Worm (Caenorhabditis elegans): ENCODE measurements around the gene bbs-8.

The bbs-8 gene

ce11 chrV:6764972-6765371 lies at the start of gene bbs-8:
Gene bbs-8, minus strand, starts transcription at chrV:6765072.
- no peak for TF ChIP-seq gmeb-1 (tag; optimal IDR thresholded peaks at IDR 0.05)
- no peak for TF ChIP-seq egl-27 (tag; optimal IDR thresholded peaks at IDR 0.05)
- TF ChIP-seq nhr-11 (tag; optimal IDR thresholded peaks at IDR 0.05) = no peak
- no peak for TF ChIP-seq elt-3 (tag; optimal IDR thresholded peaks at IDR 0.05)
- no peak for TF ChIP-seq ztf-4 (tag; optimal IDR thresholded peaks at IDR 0.05)
- no peak for TF ChIP-seq skn-1 (tag; optimal IDR thresholded peaks at IDR 0.05)
- no peak for TF ChIP-seq crh-2 (tag; optimal IDR thresholded peaks at IDR 0.05)
- TF ChIP-seq nhr-129 (tag; optimal IDR thresholded peaks at IDR 0.05) = no peak
- no peak for TF ChIP-seq ztf-11 (tag; optimal IDR thresholded peaks at IDR 0.05)
- no peak for TF ChIP-seq lsy-2 (tag; optimal IDR thresholded peaks at IDR 0.05)
- TF ChIP-seq unc-55 (GFP tag; optimal IDR thresholded peaks at IDR 0.05) = no peak

- TF ChIP-seq nhr-129 (tag; optimal IDR thresholded peaks at IDR 0.05) (no peak), nhr-23 (tag; optimal IDR thresholded peaks at IDR 0.05) (no peak)
Observed at ce11 chrV:6813862-6814261, 49.0 kb upstream of the bbs-8 start.

- TF ChIP-seq fos-1 (tag; optimal IDR thresholded peaks at IDR 0.05) (peak; percentile 91), peb-1 (tag; optimal IDR thresholded peaks at IDR 0.05) (no peak), nhr-129 (tag; optimal IDR thresholded peaks at IDR 0.05) (no peak), sma-9 (GFP tag; optimal IDR thresholded peaks at IDR 0.05) (no peak), sma-9 (tag; optimal IDR thresholded peaks at IDR 0.05) (no peak)
Observed at ce11 chrV:6811863-6812262, 47.0 kb upstream of the bbs-8 start.

- TF ChIP-seq nhr-6 (tag; optimal IDR thresholded peaks at IDR 0.05) (no peak), lin-11 (tag; optimal IDR thresholded peaks at IDR 0.05) (no peak), nhr-21 (tag; optimal IDR thresholded peaks at IDR 0.05) (no peak), lin-39 (tag; optimal IDR thresholded peaks at IDR 0.05) (no peak), fos-1 (tag; optimal IDR thresholded peaks at IDR 0.05) (peak; percentile 93), ztf-1 (GFP tag; conservative IDR thresholded peaks at IDR 0.05) (no peak), mdl-1 (tag; optimal IDR thresholded peaks at IDR 0.05) (no peak), C34F6.9 (tag; optimal IDR thresholded peaks at IDR 0.05) (no peak), peb-1 (tag; optimal IDR thresholded peaks at IDR 0.05) (no peak)
Observed at ce11 chrV:6810091-6810490, 45.2 kb upstream of the bbs-8 start.

ce11 chrV:6808962-6809361 lies 44.1 kb upstream of the bbs-8 start, which contains the start of gene dmsr-16:
Gene dmsr-16, minus strand, starts transcription at chrV:6809062.
- no peak for TF ChIP-seq ceh-16 (tag; optimal IDR thresholded peaks at IDR 0.05)
- no peak for TF ChIP-seq alr-1 (tag; optimal IDR thresholded peaks at IDR 0.05)
- TF ChIP-seq nhr-129 (tag; optimal IDR thresholded peaks at IDR 0.05) = no peak
- TF ChIP-seq lin-11 (tag; optimal IDR thresholded peaks at IDR 0.05) = no peak
- no peak for TF ChIP-seq blmp-1 (tag; optimal IDR thresholded peaks at IDR 0.05; ENCODE audit: insufficient read depth)
- no peak for TF ChIP-seq dmd-4 (tag; optimal IDR thresholded peaks at IDR 0.05)
- no peak for TF ChIP-seq unc-62 (GFP tag; optimal IDR thresholded peaks at IDR 0.05)
- no peak for TF ChIP-seq nhr-21 (tag; optimal IDR thresholded peaks at IDR 0.05)
- TF ChIP-seq ztf-4 (tag; optimal IDR thresholded peaks at IDR 0.05) = no peak
- TF ChIP-seq elt-1 (tag; optimal IDR thresholded peaks at IDR 0.05) = no peak
- TF ChIP-seq skn-1 (tag; optimal IDR thresholded peaks at IDR 0.05) = no peak
- TF ChIP-seq elt-3 (tag; optimal IDR thresholded peaks at IDR 0.05) = no peak
- no peak for TF ChIP-seq ceh-82 (tag; optimal IDR thresholded peaks at IDR 0.05)
- TF ChIP-seq snpc-4 (tag; optimal IDR thresholded peaks at IDR 0.05) = no peak
- TF ChIP-seq nhr-25 (tag; optimal IDR thresholded peaks at IDR 0.05) = no peak
- TF ChIP-seq ama-1 (optimal IDR thresholded peaks at IDR 0.05) = no peak
- TF ChIP-seq ZK546.5 (tag; optimal IDR thresholded peaks at IDR 0.05) = no peak
- no peak for TF ChIP-seq zag-1 (tag; optimal IDR thresholded peaks at IDR 0.05)

ce11 chrV:6806340-6806739 lies 41.5 kb upstream of the bbs-8 start, which contains the start of gene dmsr-12:
Gene dmsr-12, minus strand, starts transcription at chrV:6806440.
- TF ChIP-seq Y55F3AM.14 (GFP tag; optimal IDR thresholded peaks at IDR 0.05) = no peak
- TF ChIP-seq mdl-1 (tag; optimal IDR thresholded peaks at IDR 0.05) = no peak
- TF ChIP-seq nhr-10 (tag; optimal IDR thresholded peaks at IDR 0.05) = no peak
- TF ChIP-seq elt-1 (tag; optimal IDR thresholded peaks at IDR 0.05) = no peak
- no peak for TF ChIP-seq dmd-4 (tag; optimal IDR thresholded peaks at IDR 0.05)
- TF ChIP-seq ceh-16 (tag; optimal IDR thresholded peaks at IDR 0.05) = no peak
- TF ChIP-seq nhr-237 (tag; optimal IDR thresholded peaks at IDR 0.05) = no peak
- no peak for TF ChIP-seq alr-1 (tag; optimal IDR thresholded peaks at IDR 0.05)
- TF ChIP-seq unc-55 (GFP tag; optimal IDR thresholded peaks at IDR 0.05) = no peak
- TF ChIP-seq unc-62 (GFP tag; optimal IDR thresholded peaks at IDR 0.05) = no peak
- TF ChIP-seq nhr-129 (tag; optimal IDR thresholded peaks at IDR 0.05) = no peak
- TF ChIP-seq ceh-82 (tag; optimal IDR thresholded peaks at IDR 0.05) = no peak
- no peak for TF ChIP-seq aly-2 (tag; optimal IDR thresholded peaks at IDR 0.05)
- TF ChIP-seq R02D3.7 (tag; optimal IDR thresholded peaks at IDR 0.05) = no peak
- no peak for TF ChIP-seq nhr-25 (tag; optimal IDR thresholded peaks at IDR 0.05)
- TF ChIP-seq unc-39 (tag; optimal IDR thresholded peaks at IDR 0.05) = no peak
- TF ChIP-seq snpc-4 (tag; optimal IDR thresholded peaks at IDR 0.05) = no peak

Data from whole organism, L2 larva.